Worm (Caenorhabditis elegans): ENCODE measurements around the gene C29G2.6.
"Not testable (repeated sequence)": the region's sequence is repeated elsewhere in the genome, so short reads cannot be mapped to it uniquely, and the experiment has no call there.

Gene C29G2.6

ce11 chrV:2570643-2571042 lies 15.1 kb downstream of the C29G2.6 start, which contains the start of gene srj-19:
srj-19 (minus strand) TSS chrV:2570743.
- no peak for TF ChIP-seq unc-120 (tag; optimal IDR thresholded peaks at IDR 0.05; ENCODE audit: poor library complexity, severe bottlenecking)
- no peak for TF ChIP-seq nhr-12 (tag; optimal IDR thresholded peaks at IDR 0.05)
- TF ChIP-seq unc-39 (tag; optimal IDR thresholded peaks at IDR 0.05), result no peak

- TF ChIP-seq hlh-1 (tag; optimal IDR thresholded peaks at IDR 0.05) (no peak), pha-4 (tag; optimal IDR thresholded peaks at IDR 0.05) (no peak), ham-2 (GFP tag; optimal IDR thresholded peaks at IDR 0.05) (no peak), nhr-12 (tag; optimal IDR thresholded peaks at IDR 0.05) (no peak), ztf-11 (tag; optimal IDR thresholded peaks at IDR 0.05) (no peak), tbx-8 (GFP tag; optimal IDR thresholded peaks at IDR 0.05) (no peak), nhr-76 (tag; optimal IDR thresholded peaks at IDR 0.05) (no peak), blmp-1 (tag; optimal IDR thresholded peaks at IDR 0.05) (no peak), sptf-1 (tag; optimal IDR thresholded peaks at IDR 0.05) (no peak), unc-39 (tag; optimal IDR thresholded peaks at IDR 0.05) (no peak), lin-13 (tag; optimal IDR thresholded peaks at IDR 0.05) (no peak), zip-8 (tag; optimal IDR thresholded peaks at IDR 0.05) (no peak), ceh-83 (GFP tag; optimal IDR thresholded peaks at IDR 0.05) (no peak), nhr-2 (tag; optimal IDR thresholded peaks at IDR 0.05) (no peak), mep-1 (tag; optimal IDR thresholded peaks at IDR 0.05) (no peak), mab-5 (tag; optimal IDR thresholded peaks at IDR 0.05) (no peak), flh-1 (GFP tag; optimal IDR thresholded peaks at IDR 0.05) (no peak), unc-62 (GFP tag; optimal IDR thresholded peaks at IDR 0.05) (no peak), ceh-39 (tag; optimal IDR thresholded peaks at IDR 0.05) (no peak)
These were observed 20.2 kb downstream of the C29G2.6 start, which contains the start of gene Y45G12C.1 for ce11 chrV:2565525-2565924. Y45G12C.1 (plus strand) TSS chrV:2565683.

ce11 chrV:2561390-2561789 lies 24.3 kb downstream of the C29G2.6 start, which contains the start of gene gst-10:
gst-10 (plus strand) TSS chrV:2561690.
- TF ChIP-seq hlh-1, nhr-237, nhr-76 (tag; optimal IDR thresholded peaks at IDR 0.05): not testable (repeated sequence)

- not testable (repeated sequence) for TF ChIP-seq ztf-11, M03D4.4, ceh-39 (tag; optimal IDR thresholded peaks at IDR 0.05)
These were observed 49.4 kb downstream of the C29G2.6 start, which contains the start of gene Y45G12C.10 for ce11 chrV:2536309-2536708. Y45G12C.10 (minus strand) TSS chrV:2536409.
